Fruit fly (Drosophila melanogaster): ENCODE data around the gene Sodh1.

dm6 chr3R:7029434-7029833 lies 22.7 kb upstream of the Sodh1 start:
- TF ChIP-seq Smox (GFP tag; optimal IDR thresholded peaks at IDR 0.05) (no peak), CG31627 (GFP tag; optimal IDR thresholded peaks at IDR 0.05) (no peak), CG6854 (GFP tag; optimal IDR thresholded peaks at IDR 0.05) (no peak), Ets96B (tag; optimal IDR thresholded peaks at IDR 0.05) (no peak), Hr39 (GFP tag; optimal IDR thresholded peaks at IDR 0.05) (no peak), Blimp-1 (GFP tag; optimal IDR thresholded peaks at IDR 0.05) (no peak), CG3919 (GFP tag; optimal IDR thresholded peaks at IDR 0.05) (no peak), eg (GFP tag; IDR thresholded peaks at IDR 0.05) (no peak), CG32006 (GFP tag; optimal IDR thresholded peaks at IDR 0.05) (no peak)
